Worm (Caenorhabditis elegans) whole organism, L3 larva: ENCODE data around the gene nhr-181.

Experiments
- ama-1 ChIP-seq: fragments of 150-350 bp; optimal IDR thresholded peaks from 2 replicates; lab custom pipeline; 2018
- elt-1 ChIP-seq: fragments of 150-350 bp; optimal IDR thresholded peaks from 2 replicates; lab custom pipeline; 2014; ENCODE audit warnings: missing biosample characterization, missing genetic modification characterization
- fkh-10 ChIP-seq: sonication (generic microtip); optimal IDR thresholded peaks from 2 replicates; lab custom pipeline; 2017; ENCODE audit warnings: missing biosample characterization, missing genetic modification reagents, missing genetic modification characterization
- fos-1 ChIP-seq: fragments of 150-350 bp; optimal IDR thresholded peaks from 2 replicates; lab custom pipeline; 2014; ENCODE audit warnings: missing biosample characterization, missing genetic modification characterization
- jun-1 ChIP-seq: fragments of 150-350 bp; optimal IDR thresholded peaks from 2 replicates; lab custom pipeline; 2014; ENCODE audit warnings: missing biosample characterization, missing genetic modification reagents, missing genetic modification characterization
- nhr-28 ChIP-seq: fragments of 150-350 bp; optimal IDR thresholded peaks from 2 replicates; lab custom pipeline; 2014; ENCODE audit warnings: missing biosample characterization, missing genetic modification characterization
- ztf-4 ChIP-seq: fragments of 150-350 bp; optimal IDR thresholded peaks from 2 replicates; lab custom pipeline; 2014; ENCODE audit warnings: missing biosample characterization, missing genetic modification characterization

DNA sequence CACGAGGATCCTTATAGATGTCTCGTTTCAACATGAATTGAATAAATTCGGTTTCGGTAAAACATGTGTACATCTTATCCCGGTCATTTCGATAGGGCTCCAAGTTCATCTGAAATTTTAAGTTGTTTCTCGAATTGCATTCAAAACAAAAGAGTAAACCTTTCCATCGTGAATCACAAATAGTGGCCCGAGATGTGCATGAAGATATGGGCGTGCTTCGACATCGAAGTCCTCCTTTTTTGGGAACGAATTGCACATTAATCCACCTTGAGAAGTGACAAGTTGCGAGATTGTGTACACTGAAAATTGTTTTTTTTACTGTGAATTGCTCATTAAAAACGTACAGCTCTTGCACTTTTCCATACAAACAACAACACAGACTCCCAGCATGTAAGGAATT, 38.6 kb upstream of the nhr-181 start:
- TF ChIP-seq elt-1 (tag; lab: Kevin White, UChicago) (no peak), nhr-28 (tag; lab: Kevin White, UChicago) (no peak), fkh-10 (GFP tag; lab: Kevin White, UChicago) (no peak), ztf-4 (no peak), fos-1 (tag; lab: Kevin White, UChicago) (no peak), ama-1 (lab: Kevin White, UChicago) (no peak), jun-1 (tag; lab: Kevin White, UChicago) (no peak)
